Worm (Caenorhabditis elegans) whole organism, L4 larva: Measurements from ENCODE around the gene gta-1.

ENCODE experiments used
- aha-1 ChIP-seq: fragments of 150-350 bp; peaks from one replicate; lab custom pipeline; 2014; ENCODE audit warnings: missing biosample characterization, missing genetic modification characterization
- ama-1 ChIP-seq: fragments of 150-350 bp; optimal IDR thresholded peaks from 2 replicates; lab custom pipeline; 2014; ENCODE audit warnings: inconsistent platforms, mixed read lengths
- arid-1 ChIP-seq: fragments of 200-800 bp; sonication (Bioruptor generic); conservative IDR thresholded peaks from 2 replicates; pipeline ENCODE4 v1.3.6; 2022; ENCODE audit warnings: missing genetic modification reagents, missing genetic modification characterization, missing compliant biosample characterization
- ceh-82 ChIP-seq: sonication (generic microtip); optimal IDR thresholded peaks from 2 replicates; lab custom pipeline; 2017; ENCODE audit warnings: missing biosample characterization, missing genetic modification characterization
- daf-12 ChIP-seq: fragments of 150-350 bp; optimal IDR thresholded peaks from 2 replicates; lab custom pipeline; 2014; ENCODE audit warnings: missing biosample characterization, missing genetic modification reagents, missing genetic modification characterization
- daf-16 ChIP-seq, 3 experiments: sonication (generic microtip); optimal IDR thresholded peaks; 2 replicates each; lab custom pipeline; 2016 to 2017; ENCODE audit warnings: missing genetic modification characterization in 3 of 3, missing genetic modification reagents in 3 of 3, mild to moderate bottlenecking in 2 of 3, missing compliant biosample characterization in 2 of 3, missing biosample characterization in 1 of 3, moderate library complexity in 1 of 3
- dmd-6 ChIP-seq: fragments of 200-800 bp; sonication (Bioruptor generic); IDR thresholded peaks from 2 replicates; pipeline ENCODE4 v1.3.6; 2022; ENCODE audit warnings: missing genetic modification reagents, missing genetic modification characterization, missing compliant biosample characterization
- dmd-9 ChIP-seq: fragments of 200-800 bp; sonication (Bioruptor generic); IDR thresholded peaks from 2 replicates; pipeline ENCODE4 v1.3.6; 2022; ENCODE audit warnings: missing genetic modification reagents, missing genetic modification characterization, missing compliant biosample characterization
- dpl-1 ChIP-seq: fragments of 150-350 bp; optimal IDR thresholded peaks from 2 replicates; lab custom pipeline; 2014; ENCODE audit warnings: missing biosample characterization, missing genetic modification reagents, missing genetic modification characterization
- gei-8 ChIP-seq: fragments of 200-800 bp; sonication (Bioruptor generic); optimal IDR thresholded peaks from 2 replicates; lab custom pipeline; 2018; ENCODE audit warnings: mild to moderate bottlenecking, missing genetic modification characterization, missing compliant biosample characterization
- hlh-11 ChIP-seq: fragments of 200-800 bp; sonication (Bioruptor generic); optimal IDR thresholded peaks from 2 replicates; lab custom pipeline; 2018; ENCODE audit warnings: mild to moderate bottlenecking, missing genetic modification characterization, missing compliant biosample characterization
- hlh-30 ChIP-seq: sonication (generic microtip); optimal IDR thresholded peaks from 2 replicates; lab custom pipeline; 2017; ENCODE audit warnings: antibody characterized with exemption, mild to moderate bottlenecking, missing genetic modification characterization, missing compliant biosample characterization; ENCODE audit not compliant: insufficient read depth
- hmg-1.1 ChIP-seq: fragments of 200-800 bp; sonication (Bioruptor generic); IDR thresholded peaks from 2 replicates; pipeline ENCODE4 v1.3.6; 2022; ENCODE audit warnings: missing genetic modification reagents, missing genetic modification characterization, missing compliant biosample characterization
- jun-1 ChIP-seq: fragments of 150-350 bp; optimal IDR thresholded peaks from 2 replicates; lab custom pipeline; 2014; ENCODE audit warnings: missing biosample characterization, missing genetic modification reagents, missing genetic modification characterization
- lir-3 ChIP-seq: sonication (generic microtip); optimal IDR thresholded peaks from 2 replicates; lab custom pipeline; 2016; ENCODE audit warnings: mild to moderate bottlenecking, missing genetic modification characterization, missing compliant biosample characterization
- lsy-2 ChIP-seq, 2 experiments: fragments of 150-350 bp in 1 of 2; sonication (generic microtip) in 1 of 2; optimal IDR thresholded peaks; 2 replicates each; lab custom pipeline; 2014 to 2017; ENCODE audit warnings: missing biosample characterization in 2 of 2, missing genetic modification characterization in 2 of 2
- mes-2 ChIP-seq: sonication (generic microtip); optimal IDR thresholded peaks from 2 replicates; lab custom pipeline; 2016; ENCODE audit warnings: missing genotype, mild to moderate bottlenecking, missing genetic modification characterization, missing compliant biosample characterization; ENCODE audit not compliant: poor library complexity, severe bottlenecking
- mxl-3 ChIP-seq: fragments of 200-800 bp; sonication (Bioruptor generic); optimal IDR thresholded peaks from 2 replicates; lab custom pipeline; 2018; ENCODE audit warnings: mild to moderate bottlenecking, missing genetic modification characterization, missing compliant biosample characterization
- nhr-102 ChIP-seq: sonication (generic microtip); optimal IDR thresholded peaks from 2 replicates; lab custom pipeline; 2016; ENCODE audit warnings: mild to moderate bottlenecking, missing genetic modification characterization, moderate library complexity, missing compliant biosample characterization
- nhr-11 ChIP-seq: fragments of 150-350 bp; optimal IDR thresholded peaks from 2 replicates; lab custom pipeline; 2014; ENCODE audit warnings: missing biosample characterization, missing genetic modification characterization
- nhr-111 ChIP-seq: fragments of 200-800 bp; sonication (Bioruptor generic); optimal IDR thresholded peaks from 2 replicates; lab custom pipeline; 2018; ENCODE audit warnings: mild to moderate bottlenecking, missing genetic modification characterization, missing compliant biosample characterization
- nhr-25 ChIP-seq: sonication (generic microtip); optimal IDR thresholded peaks from 2 replicates; lab custom pipeline; 2017; ENCODE audit warnings: missing genetic modification characterization, mild to moderate bottlenecking, missing compliant biosample characterization, antibody characterized with exemption, moderate library complexity, borderline replicate concordance; ENCODE audit not compliant: insufficient read depth
- nhr-28 ChIP-seq: fragments of 150-350 bp; optimal IDR thresholded peaks from 2 replicates; lab custom pipeline; 2014; ENCODE audit warnings: missing biosample characterization, missing genetic modification characterization
- nhr-42 ChIP-seq: fragments of 200-800 bp; sonication (Bioruptor generic); IDR thresholded peaks from 2 replicates; pipeline ENCODE4 v1.3.6; 2022; ENCODE audit warnings: missing genetic modification characterization, missing compliant biosample characterization
- nhr-48 ChIP-seq: sonication (generic microtip); optimal IDR thresholded peaks from 2 replicates; lab custom pipeline; 2016; ENCODE audit warnings: mild to moderate bottlenecking, missing genetic modification characterization, missing compliant biosample characterization
- nhr-6 ChIP-seq: fragments of 150-350 bp; optimal IDR thresholded peaks from 2 replicates; lab custom pipeline; 2014; ENCODE audit warnings: missing biosample characterization, missing genetic modification characterization
- php-3 ChIP-seq: fragments of 200-800 bp; sonication (Bioruptor generic); IDR thresholded peaks from 2 replicates; pipeline ENCODE4 v1.3.6; 2022; ENCODE audit warnings: missing genetic modification reagents, missing genetic modification characterization, missing compliant biosample characterization
- rbr-2 ChIP-seq: sonication (generic microtip); optimal IDR thresholded peaks from 2 replicates; lab custom pipeline; 2016; ENCODE audit warnings: missing genotype, missing genetic modification characterization, missing compliant biosample characterization
- set-16 ChIP-seq: fragments of 200-800 bp; sonication (Bioruptor generic); IDR thresholded peaks from 2 replicates; pipeline ENCODE4 v1.3.6; 2022; ENCODE audit warnings: missing genetic modification reagents, missing genetic modification characterization, missing compliant biosample characterization
- unc-130 ChIP-seq: sonication (generic microtip); optimal IDR thresholded peaks from 2 replicates; lab custom pipeline; 2016; ENCODE audit warnings: missing genetic modification reagents, missing genetic modification characterization, missing compliant biosample characterization
- unc-62 ChIP-seq, 3 experiments: fragments of 150-350 bp in 1 of 3; sonication (generic microtip); optimal IDR thresholded peaks in 2 of 3; peaks in 1 of 3; 1 replicate in 1 of 3; 2 replicates in 2 of 3; lab custom pipeline; 2014 to 2017; ENCODE audit warnings: missing biosample characterization in 3 of 3, missing genetic modification characterization in 3 of 3, missing genetic modification reagents in 3 of 3, missing genotype in 1 of 3

The gta-1 gene

DNA sequence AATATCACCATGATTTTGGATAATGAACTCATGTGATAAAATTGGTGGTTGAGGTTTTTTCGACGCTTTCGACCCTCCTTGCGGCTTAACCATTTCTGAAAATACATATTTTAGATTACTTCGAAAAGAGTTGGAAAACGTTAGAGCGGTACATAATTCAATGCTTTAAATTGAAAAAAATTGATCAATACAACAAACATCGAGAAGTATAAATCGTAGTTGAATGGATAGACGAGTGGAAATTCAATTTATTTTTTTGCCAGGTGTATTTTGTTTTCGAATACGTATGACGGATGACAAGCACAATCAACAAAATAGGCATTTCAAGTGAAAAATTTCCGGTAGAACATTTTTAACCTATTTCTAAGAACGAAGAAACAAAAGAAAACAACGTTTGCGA is 40.7 kb downstream of the gta-1 start, which contains the start of gene tram-1:
tram-1 (minus strand) TSS at position 101 of the 400 bp plus-strand sequence.
- no peak for TF ChIP-seq unc-130 (GFP tag; lab: Kevin White, UChicago)
- TF ChIP-seq ama-1 (lab: Kevin White, UChicago), result no peak
- TF ChIP-seq hmg-1.1 (GFP tag; lab: Robert Waterston, UW), result no peak
- TF ChIP-seq aha-1 (tag; lab: Kevin White, UChicago), result no peak

DNA sequence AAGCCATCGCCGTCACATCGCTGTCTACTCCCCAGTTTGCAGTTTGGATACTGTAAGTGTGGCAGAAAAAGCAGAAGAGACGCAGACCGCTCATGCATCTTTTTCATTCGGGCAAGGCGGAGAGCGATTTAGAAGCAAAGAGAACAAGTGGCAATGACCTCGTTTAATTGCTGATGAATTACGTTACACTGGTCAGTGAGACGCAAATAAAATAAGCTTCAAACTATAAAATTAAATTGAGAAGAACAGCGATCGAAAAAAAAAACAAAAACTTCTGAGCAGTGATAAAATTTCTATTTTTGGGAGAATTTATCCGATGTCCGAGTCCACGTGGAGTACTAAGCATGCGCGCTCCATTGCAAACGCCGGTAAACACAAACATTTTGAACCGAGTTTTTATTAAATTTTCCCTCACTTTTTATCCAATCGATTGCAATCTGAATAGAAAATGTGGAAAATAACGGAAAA is 41.7 kb downstream of the gta-1 start, which contains the start of gene C24F3.2:
C24F3.2 (plus strand) TSS at position 418 of the 468 bp plus-strand sequence.
- TF ChIP-seq hlh-11 (tag; lab: Kevin White, UChicago) (peak; percentile 81), nhr-102 (tag; lab: Kevin White, UChicago) (no peak), nhr-42 (GFP tag; lab: Robert Waterston, UW) (no peak), rbr-2 (tag; lab: Kevin White, UChicago) (peak; percentile 52), nhr-111 (GFP tag; lab: Kevin White, UChicago) (no peak), mxl-3 (GFP tag; lab: Kevin White, UChicago) (peak; percentile 88), aha-1 (tag; lab: Kevin White, UChicago) (peak; percentile 95), dpl-1 (GFP tag; lab: Kevin White, UChicago) (peak; percentile 75), dmd-6 (GFP tag; lab: Robert Waterston, UW) (peak; percentile 48; the same call in 1 of the 2 replicates), dmd-9 (no peak), nhr-25 (tag; lab: Kevin White, UChicago) (peak; percentile 58), mes-2 (tag; lab: Kevin White, UChicago) (peak; percentile 57), php-3 (GFP tag; lab: Robert Waterston, UW) (0 out of 2 replicates have a peak, but pooled peaks have one; percentile 20), jun-1 (no peak), arid-1 (GFP tag; lab: Robert Waterston, UW) (0 out of 2 replicates have a peak, but pooled peaks have one; percentile 38), nhr-11 (peak; percentile 36), daf-16 (GFP tag; optimal IDR thresholded peaks at IDR 0.05; lab: Kevin White, UChicago) (peak in 1 of 2 experiments; percentile 7), daf-16 (tag; optimal IDR thresholded peaks at IDR 0.05; lab: Kevin White, UChicago) (peak; percentile 45), hlh-30 (peak; percentile 58), unc-62 (GFP tag; optimal IDR thresholded peaks at IDR 0.05 in 1 of 2; lab: Kevin White, UChicago) (peak in 1 of 2 experiments; percentile 98), unc-62 (tag; optimal IDR thresholded peaks at IDR 0.05; lab: Kevin White, UChicago) (no peak), hmg-1.1 (GFP tag; lab: Robert Waterston, UW) (peak; percentile 68), ceh-82 (tag; lab: Kevin White, UChicago) (no peak), nhr-28 (tag; lab: Kevin White, UChicago) (peak; percentile 57), nhr-6 (tag; lab: Kevin White, UChicago) (peak; percentile 7), lsy-2 (tag; optimal IDR thresholded peaks at IDR 0.05; lab: Kevin White, UChicago) (peak; percentile 79 to 97)
- TF ChIP-seq, all 104 proteins: peak for 18

DNA sequence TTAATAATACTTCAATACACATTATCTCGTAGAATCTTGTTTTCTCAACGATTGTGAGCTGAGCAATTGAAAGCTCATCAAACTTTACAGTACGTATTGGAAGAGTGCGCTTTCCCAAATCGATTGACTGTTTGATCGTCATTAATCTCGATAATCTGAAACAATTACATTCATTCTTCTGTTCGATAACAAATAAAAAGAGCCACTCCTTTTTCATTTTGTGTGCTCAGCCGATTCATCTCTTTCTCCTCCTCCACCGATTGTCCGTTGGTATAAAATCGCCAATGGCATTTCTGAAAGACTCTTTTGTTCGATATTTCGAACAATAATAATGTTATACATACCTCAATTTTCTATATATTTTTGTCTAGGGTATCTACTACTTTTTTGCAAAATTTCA is 43.3 kb downstream of the gta-1 start, which contains the start of gene nas-12:
nas-12 (plus strand) TSS at position 301 of the 400 bp plus-strand sequence.
- TF ChIP-seq nhr-102 (tag; lab: Kevin White, UChicago), result no peak
- no peak for TF ChIP-seq lir-3
- TF ChIP-seq daf-12 (tag; lab: Kevin White, UChicago), result no peak
- TF ChIP-seq nhr-48 (tag; lab: Kevin White, UChicago), result no peak

DNA sequence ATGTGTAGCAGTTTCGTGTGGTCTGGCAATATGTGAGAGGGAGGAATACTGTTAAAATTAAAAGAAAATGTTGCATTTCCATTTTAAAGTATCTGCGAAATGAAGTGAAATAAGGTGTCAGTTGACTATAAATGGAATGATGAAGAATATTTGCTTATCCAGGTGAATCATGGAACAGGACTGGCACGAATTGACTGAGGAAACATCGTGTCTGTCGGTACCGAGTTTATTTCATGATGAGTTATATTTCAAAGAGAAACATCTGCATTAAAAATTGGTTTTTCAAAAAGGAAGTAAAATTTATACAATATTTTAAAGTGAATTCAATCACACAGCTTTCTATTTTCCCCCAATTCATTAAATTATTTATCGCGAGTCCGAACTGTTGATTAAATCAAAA is 47.1 kb downstream of the gta-1 start, which contains the start of gene F01G10.6:
F01G10.6 (minus strand) TSS at position 101 of the 400 bp plus-strand sequence.
- no peak for TF ChIP-seq hlh-11 (tag; lab: Kevin White, UChicago)
- TF ChIP-seq, all 104 proteins: peak for 0

ce11 chrIV:10230971-10231370 is 50.5 kb downstream of the gta-1 start, which contains the start of gene F01G10.5:
TSS of gene F01G10.5 (minus strand) at chrIV:10231071.
- no peak for TF ChIP-seq set-16 (GFP tag; lab: Robert Waterston, UW)
- TF ChIP-seq gei-8 (GFP tag; lab: Kevin White, UChicago), result no peak
